Fruit fly (Drosophila melanogaster) whole organism, prepupa: Measurements from ENCODE around the gene solo.

Source experiments
- CG6163 ChIP-seq: fragments of 200-800 bp; sonication (Bioruptor generic); IDR thresholded peaks from 3 replicates; pipeline ENCODE4 v1.3.6; 2022; ENCODE audit warnings: missing biosample characterization, missing genetic modification characterization
- CG6808 ChIP-seq: fragments of 200-800 bp; sonication (Bioruptor generic); optimal IDR thresholded peaks from 3 replicates; lab custom pipeline; 2017; ENCODE audit warnings: missing biosample characterization, missing genetic modification characterization, mild to moderate bottlenecking, moderate library complexity, missing genetic modification reagents
- CG7368 ChIP-seq: fragments of 200-800 bp; sonication (Bioruptor generic); optimal IDR thresholded peaks from 3 replicates; lab custom pipeline; 2016; ENCODE audit warnings: missing biosample characterization, missing genetic modification characterization
- CG8119 ChIP-seq: fragments of 200-800 bp; sonication (Bioruptor generic); IDR thresholded peaks from 3 replicates; pipeline ENCODE4 v1.3.6; 2022; ENCODE audit warnings: missing biosample characterization, missing genetic modification characterization
- acj6 ChIP-seq: fragments of 200-800 bp; sonication (Bioruptor generic); optimal IDR thresholded peaks from 3 replicates; lab custom pipeline; 2016; ENCODE audit warnings: missing biosample characterization, missing genetic modification characterization
- dsx ChIP-seq: fragments of 200-800 bp; optimal IDR thresholded peaks from 3 replicates; lab custom pipeline; 2019; ENCODE audit warnings: missing biosample characterization, mild to moderate bottlenecking, missing genetic modification characterization, moderate library complexity; ENCODE audit not compliant: poor library complexity, severe bottlenecking
- esn ChIP-seq: fragments of 200-800 bp; sonication (Bioruptor generic); optimal IDR thresholded peaks from 2 replicates; lab custom pipeline; 2016; ENCODE audit warnings: missing biosample characterization, mild to moderate bottlenecking, missing genetic modification characterization, moderate library complexity
- lz ChIP-seq: fragments of 200-800 bp; sonication (Bioruptor generic); optimal IDR thresholded peaks from 3 replicates; lab custom pipeline; 2016; ENCODE audit warnings: missing biosample characterization, missing genetic modification characterization
- svp ChIP-seq: fragments of 200-800 bp; sonication (Bioruptor generic); peaks from one replicate; lab custom pipeline; 2016; ENCODE audit warnings: missing biosample characterization, missing genetic modification characterization

DNA sequence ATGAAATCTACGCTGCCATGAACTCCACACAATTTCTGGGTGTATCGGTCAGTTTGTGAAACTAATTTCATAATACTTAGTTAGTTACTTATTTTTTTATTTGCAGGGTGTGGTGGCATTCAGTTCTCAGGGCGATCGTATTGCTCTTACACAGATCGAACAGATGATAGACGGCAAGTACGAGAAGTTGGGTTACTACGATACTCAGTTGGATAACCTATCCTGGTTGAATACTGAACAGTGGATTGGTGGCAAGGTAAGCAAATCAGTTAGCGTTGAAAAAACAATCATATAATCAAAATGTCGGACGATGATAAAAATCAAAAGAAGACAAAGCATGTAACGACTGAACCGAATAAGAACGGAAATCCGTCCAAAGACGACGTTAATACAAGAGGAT lies 34.9 kb upstream of the solo start, which contains the start of gene CG33310:
- TF ChIP-seq lz (GFP tag; lab: Kevin White, UChicago) = no peak
- no peak for TF ChIP-seq esn (GFP tag; lab: Kevin White, UChicago)
- no peak for TF ChIP-seq CG7368 (GFP tag; lab: Kevin White, UChicago)
- TF ChIP-seq dsx (GFP tag; lab: Kevin White, UChicago) = no peak
- no peak for TF ChIP-seq svp
- TF ChIP-seq acj6 (GFP tag; lab: Kevin White, UChicago) = no peak
- no peak for TF ChIP-seq CG6163 (GFP tag; lab: Robert Waterston, UW)
- TF ChIP-seq CG8119 (GFP tag; lab: Robert Waterston, UW) = no peak
- no peak for TF ChIP-seq CG6808 (GFP tag; lab: Kevin White, UChicago)
